Fruit fly (Drosophila melanogaster): Measurements from ENCODE around the gene DCP2.

- TF ChIP-seq pdm3 (GFP tag; optimal IDR thresholded peaks at IDR 0.05), result no peak
- TF ChIP-seq spab (GFP tag; optimal IDR thresholded peaks at IDR 0.05), result no peak
- TF ChIP-seq CG6276 (GFP tag; optimal IDR thresholded peaks at IDR 0.05), result no peak
- no peak for TF ChIP-seq CG31627 (GFP tag; optimal IDR thresholded peaks at IDR 0.05)
- no peak for TF ChIP-seq CG10669 (GFP tag; optimal IDR thresholded peaks at IDR 0.05)
- TF ChIP-seq Gug (GFP tag; IDR thresholded peaks at IDR 0.05), result no peak
- no peak for TF ChIP-seq net (GFP tag; optimal IDR thresholded peaks at IDR 0.05)
- TF ChIP-seq CG6808 (GFP tag; optimal IDR thresholded peaks at IDR 0.05), result no peak
- no peak for TF ChIP-seq Lpt (GFP tag; optimal IDR thresholded peaks at IDR 0.05)
- no peak for TF ChIP-seq Met (GFP tag; optimal IDR thresholded peaks at IDR 0.05)
- no peak for TF ChIP-seq CG4318 (GFP tag; optimal IDR thresholded peaks at IDR 0.05)
- no peak for TF ChIP-seq Blimp-1 (GFP tag; optimal IDR thresholded peaks at IDR 0.05)
- no peak for TF ChIP-seq CG11294 (GFP tag; IDR thresholded peaks at IDR 0.05)
These were observed 9.5 kb downstream of the DCP2 start, which contains the start of gene CkIIalpha-i1 for dm6 chr3L:15816714-15817113.

All from whole organism, prepupa.